Worm (Caenorhabditis elegans) whole organism, young adult: ENCODE results near the gene set-3.

Experiments
- B0019.2 ChIP-seq: fragments of 200-800 bp; sonication (Bioruptor generic); conservative IDR thresholded peaks from 2 replicates; pipeline ENCODE4 v1.3.6; 2022; ENCODE audit warnings: missing genetic modification reagents, missing genetic modification characterization, missing compliant biosample characterization
- F23B12.7 ChIP-seq: sonication (generic microtip); optimal IDR thresholded peaks from 2 replicates; lab custom pipeline; 2017; ENCODE audit warnings: missing genetic modification characterization, mild to moderate bottlenecking, missing compliant biosample characterization, antibody characterized with exemption, moderate library complexity; ENCODE audit not compliant: insufficient read depth
- F55B11.4 ChIP-seq: sonication (generic microtip); optimal IDR thresholded peaks from 2 replicates; lab custom pipeline; 2016; ENCODE audit warnings: missing compliant biosample characterization, missing genetic modification characterization, borderline replicate concordance; ENCODE audit not compliant: insufficient read depth
- K11D2.4 ChIP-seq: fragments of 200-800 bp; sonication (Bioruptor generic); IDR thresholded peaks from 2 replicates; pipeline ENCODE4 v1.3.6; 2022; ENCODE audit warnings: missing genetic modification reagents, missing genetic modification characterization, missing compliant biosample characterization
- Y56A3A.18 ChIP-seq: fragments of 200-800 bp; sonication (Bioruptor generic); IDR thresholded peaks from 2 replicates; pipeline ENCODE4 v1.3.6; 2022; ENCODE audit warnings: missing genetic modification reagents, missing genetic modification characterization, missing compliant biosample characterization
- dpff-1 ChIP-seq: sonication (generic microtip); optimal IDR thresholded peaks from 2 replicates; lab custom pipeline; 2017; ENCODE audit warnings: mild to moderate bottlenecking, missing genetic modification characterization, missing compliant biosample characterization
- efl-1 ChIP-seq: fragments of 150-350 bp; optimal IDR thresholded peaks from 2 replicates; lab custom pipeline; 2014; ENCODE audit warnings: missing biosample characterization, missing genetic modification reagents, missing genetic modification characterization
- nfya-1 ChIP-seq: sonication (generic microtip); optimal IDR thresholded peaks from 2 replicates; lab custom pipeline; 2017; ENCODE audit warnings: antibody characterized with exemption, missing compliant biosample characterization, missing genetic modification characterization, borderline replicate concordance; ENCODE audit not compliant: insufficient read depth
- rpc-1 ChIP-seq, 2 experiments: fragments of 150-350 bp in 1 of 2; sonication (generic microtip) in 1 of 2; optimal IDR thresholded peaks; 2 replicates each; lab custom pipeline; 2014 to 2018; ENCODE audit warnings: missing biosample characterization in 1 of 2, missing genetic modification characterization in 1 of 2, missing genetic modification reagents in 1 of 2, missing genotype in 1 of 2
- snpc-1.3 ChIP-seq: sonication (generic microtip); optimal IDR thresholded peaks from 2 replicates; lab custom pipeline; 2017; ENCODE audit warnings: missing genetic modification characterization, mild to moderate bottlenecking, missing compliant biosample characterization, antibody characterized with exemption, moderate library complexity, missing genotype, missing genetic modification reagents; ENCODE audit not compliant: insufficient read depth
- snpc-4 ChIP-seq, 5 experiments: fragments of 150-350 bp in 1 of 5; sonication (generic microtip) in 4 of 5; optimal IDR thresholded peaks; 2 replicates each; lab custom pipeline; 2014 to 2018; ENCODE audit warnings: missing genetic modification characterization in 5 of 5, missing biosample characterization in 3 of 5, antibody characterized with exemption in 2 of 5, mild to moderate bottlenecking in 2 of 5, missing compliant biosample characterization in 2 of 5, missing genotype in 2 of 5, moderate library complexity in 2 of 5, missing genetic modification reagents in 1 of 5
- unc-130 ChIP-seq: sonication (generic microtip); optimal IDR thresholded peaks from 2 replicates; lab custom pipeline; 2016; ENCODE audit warnings: missing genetic modification reagents, missing genetic modification characterization, missing compliant biosample characterization
- unc-62 ChIP-seq: fragments of 150-350 bp; optimal IDR thresholded peaks from 2 replicates; lab custom pipeline; 2014; ENCODE audit warnings: missing biosample characterization, missing genetic modification reagents, missing genetic modification characterization
- ztf-3 ChIP-seq: fragments of 200-800 bp; sonication (Bioruptor generic); optimal IDR thresholded peaks from 2 replicates; lab custom pipeline; 2018; ENCODE audit warnings: mild to moderate bottlenecking, missing genetic modification characterization, missing compliant biosample characterization

DNA sequence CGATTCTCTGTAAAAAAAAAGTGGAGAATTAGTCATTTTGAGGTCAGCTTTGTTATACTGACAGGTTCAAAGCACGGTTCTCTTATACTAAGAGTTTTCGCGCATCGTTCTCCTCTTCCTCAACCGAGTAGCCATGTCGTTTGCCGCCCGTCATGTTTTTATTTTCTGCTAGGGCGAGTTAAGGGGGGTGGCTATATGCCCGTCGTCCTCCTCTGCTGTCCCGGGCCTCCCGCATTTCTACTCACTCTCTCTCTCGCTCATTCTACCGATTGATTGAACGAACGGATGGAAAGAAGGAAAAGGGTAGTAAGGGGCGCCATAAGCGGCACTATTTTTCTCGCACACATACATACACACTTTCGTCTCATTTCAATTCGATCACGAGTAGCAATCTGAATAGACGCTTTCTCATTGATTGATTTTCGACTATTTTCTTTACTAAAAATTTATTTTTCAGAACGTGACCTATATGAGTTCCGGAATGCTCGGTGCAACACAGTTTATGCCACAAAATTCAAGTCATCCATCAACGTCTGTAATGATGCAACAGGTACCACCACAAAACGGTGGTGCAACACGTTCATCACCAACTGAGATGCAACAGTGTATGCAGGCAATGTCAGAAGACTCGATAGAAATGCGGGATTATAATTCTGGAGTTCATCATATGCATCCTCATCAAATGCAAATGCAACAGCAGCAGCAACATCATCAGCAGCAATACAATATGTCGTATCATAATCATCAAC, 11.0 kb upstream of the set-3 start:
- no peak for TF ChIP-seq unc-62
- TF ChIP-seq F55B11.4 = no peak
- TF ChIP-seq snpc-1.3 (tag; lab: Kevin White, UChicago) = no peak
- no peak for TF ChIP-seq snpc-4 (GFP tag; optimal IDR thresholded peaks at IDR 0.05; lab: Kevin White, UChicago)
- TF ChIP-seq snpc-4 (tag; optimal IDR thresholded peaks at IDR 0.05; lab: Kevin White, UChicago) = no peak
- no peak for TF ChIP-seq unc-130 (GFP tag; lab: Kevin White, UChicago)
- TF ChIP-seq B0019.2 (GFP tag; lab: Robert Waterston, UW) = no peak
- no peak for TF ChIP-seq F23B12.7 (tag; lab: Kevin White, UChicago)
- TF ChIP-seq rpc-1 (optimal IDR thresholded peaks at IDR 0.05; lab: Kevin White, UChicago) = no peak
- TF ChIP-seq rpc-1 (tag; optimal IDR thresholded peaks at IDR 0.05; lab: Kevin White, UChicago) = no peak
- no peak for TF ChIP-seq nfya-1
- no peak for TF ChIP-seq ztf-3
- TF ChIP-seq K11D2.4 (GFP tag; lab: Robert Waterston, UW) = no peak
- TF ChIP-seq efl-1 (GFP tag; lab: Kevin White, UChicago) = no peak
- TF ChIP-seq dpff-1 (tag; lab: Kevin White, UChicago) = no peak
- no peak for TF ChIP-seq Y56A3A.18 (GFP tag; lab: Robert Waterston, UW)
